Fruit fly (Drosophila melanogaster) whole organism, wandering third instar larva: ENCODE measurements around the gene CG7289.

Experiments
- Hr83 ChIP-seq: fragments of 200-300 bp; sonication (Bioruptor generic); optimal IDR thresholded peaks from 2 replicates; lab custom pipeline; 2016; ENCODE audit warnings: missing biosample characterization, mild to moderate bottlenecking, missing genetic modification characterization, moderate library complexity; ENCODE audit not compliant: poor library complexity, severe bottlenecking
- Vsx2 ChIP-seq: fragments of 200-300, 225-300 bp; sonication (Bioruptor generic); optimal IDR thresholded peaks from 2 replicates; lab custom pipeline; 2018; ENCODE audit warnings: missing biosample characterization, missing genetic modification characterization; ENCODE audit not compliant: partially characterized antibody

- TF ChIP-seq Vsx2 (GFP tag; lab: Kevin White, UChicago) (no peak), Hr83 (GFP tag; lab: Kevin White, UChicago) (no peak)
Observed at dm6 chr2L:2010335-2011061, 28.5 kb downstream of the CG7289 start.
